Worm (Caenorhabditis elegans) whole organism, L2 larva: ENCODE results near the gene pek-1.

ENCODE experiments used
- C34F6.9 ChIP-seq: fragments of 150-350 bp; optimal IDR thresholded peaks from 2 replicates; lab custom pipeline; 2014; ENCODE audit warnings: missing biosample characterization, missing genetic modification characterization
- R02D3.7 ChIP-seq: fragments of 150-350 bp; optimal IDR thresholded peaks from 2 replicates; lab custom pipeline; 2014; ENCODE audit warnings: missing biosample characterization, missing genetic modification characterization
- ZK546.5 ChIP-seq: sonication (generic microtip); optimal IDR thresholded peaks from 2 replicates; lab custom pipeline; 2017; ENCODE audit warnings: missing biosample characterization, missing genetic modification characterization
- alr-1 ChIP-seq: fragments of 150-350 bp; optimal IDR thresholded peaks from 2 replicates; lab custom pipeline; 2014; ENCODE audit warnings: missing biosample characterization, missing genetic modification characterization
- ama-1 ChIP-seq: fragments of 150-350 bp; optimal IDR thresholded peaks from 2 replicates; lab custom pipeline; 2018; ENCODE audit warnings: inconsistent platforms
- ceh-16 ChIP-seq: fragments of 150-350 bp; optimal IDR thresholded peaks from 2 replicates; lab custom pipeline; 2014; ENCODE audit warnings: missing biosample characterization, missing genetic modification characterization
- ceh-82 ChIP-seq: fragments of 150-350 bp; optimal IDR thresholded peaks from 2 replicates; lab custom pipeline; 2014; ENCODE audit warnings: missing biosample characterization, missing genetic modification characterization
- dmd-4 ChIP-seq: sonication (generic microtip); optimal IDR thresholded peaks from 2 replicates; lab custom pipeline; 2017; ENCODE audit warnings: missing biosample characterization, missing genetic modification characterization
- egl-27 ChIP-seq: sonication (generic microtip); optimal IDR thresholded peaks from 3 replicates; lab custom pipeline; 2017; ENCODE audit warnings: missing biosample characterization, missing genetic modification reagents, missing genetic modification characterization
- elt-3 ChIP-seq: sonication (generic microtip); optimal IDR thresholded peaks from 2 replicates; lab custom pipeline; 2017; ENCODE audit warnings: missing biosample characterization, missing genetic modification characterization
- fos-1 ChIP-seq: fragments of 150-350 bp; optimal IDR thresholded peaks from 2 replicates; lab custom pipeline; 2014; ENCODE audit warnings: missing biosample characterization, missing genetic modification characterization
- lin-39 ChIP-seq: fragments of 150-350 bp; optimal IDR thresholded peaks from 2 replicates; lab custom pipeline; 2014; ENCODE audit warnings: missing biosample characterization, missing genetic modification reagents, missing genetic modification characterization
- mbf-1 ChIP-seq: sonication (generic microtip); optimal IDR thresholded peaks from 2 replicates; lab custom pipeline; 2017; ENCODE audit warnings: missing biosample characterization, missing genetic modification characterization
- nhr-10 ChIP-seq: sonication (generic microtip); optimal IDR thresholded peaks from 2 replicates; lab custom pipeline; 2017; ENCODE audit warnings: missing biosample characterization, missing genetic modification characterization
- nhr-11 ChIP-seq: fragments of 150-350 bp; optimal IDR thresholded peaks from 2 replicates; lab custom pipeline; 2014; ENCODE audit warnings: missing biosample characterization, missing genetic modification characterization
- nhr-12 ChIP-seq: fragments of 150-350 bp; optimal IDR thresholded peaks from 2 replicates; lab custom pipeline; 2014; ENCODE audit warnings: missing biosample characterization, missing genetic modification characterization
- nhr-129 ChIP-seq: fragments of 150-350 bp; optimal IDR thresholded peaks from 2 replicates; lab custom pipeline; 2014; ENCODE audit warnings: missing biosample characterization, missing genetic modification characterization
- nhr-23 ChIP-seq: fragments of 150-350 bp; optimal IDR thresholded peaks from 2 replicates; lab custom pipeline; 2014; ENCODE audit warnings: missing biosample characterization, missing genetic modification reagents, missing genetic modification characterization
- nhr-237 ChIP-seq: fragments of 150-350 bp; optimal IDR thresholded peaks from 2 replicates; lab custom pipeline; 2014; ENCODE audit warnings: missing biosample characterization, missing genetic modification characterization
- nhr-25 ChIP-seq: fragments of 150-350 bp; sonication (generic microtip); optimal IDR thresholded peaks from 3 replicates; lab custom pipeline; 2014; ENCODE audit warnings: missing biosample characterization, missing genetic modification characterization
- nhr-77 ChIP-seq: fragments of 150-350 bp; optimal IDR thresholded peaks from 2 replicates; lab custom pipeline; 2014; ENCODE audit warnings: missing biosample characterization, missing genetic modification characterization
- sem-4 ChIP-seq: fragments of 150-350 bp; optimal IDR thresholded peaks from 2 replicates; lab custom pipeline; 2014; ENCODE audit warnings: missing biosample characterization, missing genetic modification reagents, missing genetic modification characterization
- skn-1 ChIP-seq: sonication (generic microtip); optimal IDR thresholded peaks from 2 replicates; lab custom pipeline; 2017; ENCODE audit warnings: missing biosample characterization, missing genetic modification characterization
- sma-3 ChIP-seq: sonication (generic microtip); optimal IDR thresholded peaks from 2 replicates; lab custom pipeline; 2016; ENCODE audit warnings: missing genetic modification reagents, missing genetic modification characterization, missing compliant biosample characterization
- sma-9 ChIP-seq, 2 experiments: fragments of 150-350 bp in 1 of 2; sonication (generic microtip) in 1 of 2; optimal IDR thresholded peaks; 2 replicates each; lab custom pipeline; 2014 to 2016; ENCODE audit warnings: missing genetic modification characterization in 2 of 2, mild to moderate bottlenecking in 1 of 2, missing biosample characterization in 1 of 2, missing compliant biosample characterization in 1 of 2, missing genetic modification reagents in 1 of 2, moderate library complexity in 1 of 2
- snpc-4 ChIP-seq: fragments of 150-350 bp; optimal IDR thresholded peaks from 2 replicates; lab custom pipeline; 2014; ENCODE audit warnings: missing biosample characterization, missing genetic modification characterization
- unc-55 ChIP-seq: fragments of 150-350 bp; sonication (generic microtip); optimal IDR thresholded peaks from 3 replicates; lab custom pipeline; 2014; ENCODE audit warnings: missing biosample characterization, missing genetic modification reagents, missing genetic modification characterization
- zag-1 ChIP-seq: fragments of 150-350 bp; optimal IDR thresholded peaks from 2 replicates; lab custom pipeline; 2014; ENCODE audit warnings: missing biosample characterization, missing genetic modification characterization
- ztf-1 ChIP-seq: fragments of 200-800 bp; sonication (Bioruptor generic); conservative IDR thresholded peaks from 2 replicates; pipeline ENCODE4 v1.3.6; 2022; ENCODE audit warnings: missing genetic modification characterization, missing compliant biosample characterization
- ztf-4 ChIP-seq: fragments of 150-350 bp; optimal IDR thresholded peaks from 2 replicates; lab custom pipeline; 2014; ENCODE audit warnings: missing biosample characterization, missing genetic modification characterization

Gene pek-1

ce11 chrX:11365995-11366394 is 48.7 kb downstream of the pek-1 start:
- TF ChIP-seq unc-55 (GFP tag; lab: Kevin White, UChicago) (no peak), nhr-11 (no peak), ama-1 (lab: Kevin White, UChicago) (no peak), sma-3 (no peak), fos-1 (tag; lab: Kevin White, UChicago) (no peak), elt-3 (tag; lab: Kevin White, UChicago) (no peak), nhr-129 (tag; lab: Kevin White, UChicago) (no peak), ztf-1 (GFP tag; lab: Robert Waterston, UW) (no peak), alr-1 (tag; lab: Kevin White, UChicago) (no peak), egl-27 (tag; lab: Kevin White, UChicago) (no peak), zag-1 (no peak), sma-9 (GFP tag; optimal IDR thresholded peaks at IDR 0.05; lab: Kevin White, UChicago) (no peak), sma-9 (tag; optimal IDR thresholded peaks at IDR 0.05; lab: Kevin White, UChicago) (no peak), nhr-237 (tag; lab: Kevin White, UChicago) (no peak), nhr-77 (tag; lab: Kevin White, UChicago) (no peak), ceh-16 (tag; lab: Kevin White, UChicago) (no peak), mbf-1 (tag; lab: Kevin White, UChicago) (no peak), ceh-82 (tag; lab: Kevin White, UChicago) (no peak), nhr-10 (tag; lab: Kevin White, UChicago) (no peak), lin-39 (tag; lab: Kevin White, UChicago) (no peak), dmd-4 (no peak)

- TF ChIP-seq ztf-4: no peak
- no peak for TF ChIP-seq C34F6.9 (tag; lab: Kevin White, UChicago)
- TF ChIP-seq ztf-1 (GFP tag; lab: Robert Waterston, UW): no peak
- TF ChIP-seq egl-27 (tag; lab: Kevin White, UChicago): no peak
- no peak for TF ChIP-seq nhr-25
- no peak for TF ChIP-seq alr-1 (tag; lab: Kevin White, UChicago)
- no peak for TF ChIP-seq nhr-12
- TF ChIP-seq R02D3.7 (tag; lab: Kevin White, UChicago): no peak
- TF ChIP-seq ZK546.5 (tag; lab: Kevin White, UChicago): no peak
- TF ChIP-seq snpc-4 (tag; lab: Kevin White, UChicago): no peak
- no peak for TF ChIP-seq ceh-82 (tag; lab: Kevin White, UChicago)
- TF ChIP-seq nhr-77 (tag; lab: Kevin White, UChicago): no peak
- TF ChIP-seq sem-4 (tag; lab: Kevin White, UChicago): no peak
- TF ChIP-seq nhr-23 (tag; lab: Kevin White, UChicago): no peak
- TF ChIP-seq skn-1 (tag; lab: Kevin White, UChicago): no peak
These were observed 49.8 kb downstream of the pek-1 start for ce11 chrX:11364914-11365313.
